Fruit fly (Drosophila melanogaster) whole organism, embryonic: ENCODE measurements around the gene Larp7.
A peak's percentile ranks its signal among the peaks of the same experiment; 100 is the strongest.

ENCODE experiments used
- Atf3 ChIP-seq: fragments of 200-800 bp; sonication (Bioruptor generic); optimal IDR thresholded peaks from 3 replicates; lab custom pipeline; 2016; ENCODE audit warnings: missing biosample characterization, missing genetic modification characterization
- BEAF-32 ChIP-seq: fragments of 200-800 bp; sonication (Bioruptor generic); optimal IDR thresholded peaks from 3 replicates; lab custom pipeline; 2017; ENCODE audit warnings: missing biosample characterization, missing genetic modification characterization, mild to moderate bottlenecking, moderate library complexity, missing genetic modification reagents
- CG10209 ChIP-seq: fragments of 200-800 bp; sonication (Bioruptor generic); optimal IDR thresholded peaks from 3 replicates; lab custom pipeline; 2017; ENCODE audit warnings: missing biosample characterization, mild to moderate bottlenecking, missing genetic modification characterization, missing genetic modification reagents
- CG10654 ChIP-seq: fragments of 200-800 bp; sonication (Bioruptor generic); optimal IDR thresholded peaks from 2 replicates; lab custom pipeline; 2016; ENCODE audit warnings: missing biosample characterization, missing genetic modification characterization
- CG15601 ChIP-seq: fragments of 200-800 bp; sonication (Bioruptor generic); optimal IDR thresholded peaks from 3 replicates; lab custom pipeline; 2019; ENCODE audit warnings: missing biosample characterization, mild to moderate bottlenecking, missing genetic modification characterization, moderate library complexity
- CG17568 ChIP-seq: fragments of 200-800 bp; sonication (Bioruptor generic); optimal IDR thresholded peaks from 2 replicates; lab custom pipeline; 2018; ENCODE audit warnings: missing biosample characterization, mild to moderate bottlenecking, missing genetic modification characterization, moderate library complexity
- CG17612 ChIP-seq: fragments of 200-800 bp; sonication (Bioruptor generic); IDR thresholded peaks from 2 replicates; pipeline ENCODE4 v1.3.6; 2022; ENCODE audit warnings: missing biosample characterization, missing genetic modification characterization
- CG18011 ChIP-seq: fragments of 200-800 bp; sonication (Bioruptor generic); optimal IDR thresholded peaks from 2 replicates; lab custom pipeline; 2017; ENCODE audit warnings: missing biosample characterization, missing genetic modification characterization, mild to moderate bottlenecking, moderate library complexity, missing genotype
- CG1832 ChIP-seq: fragments of 200-800 bp; sonication (Bioruptor generic); optimal IDR thresholded peaks from 2 replicates; lab custom pipeline; 2017; ENCODE audit warnings: missing biosample characterization, mild to moderate bottlenecking, missing genetic modification characterization, inconsistent platforms
- CG34224 ChIP-seq: fragments of 200-800 bp; sonication (Bioruptor generic); IDR thresholded peaks from 3 replicates; pipeline ENCODE4 v1.3.6; 2022; ENCODE audit warnings: missing biosample characterization, missing genetic modification characterization; ENCODE audit not compliant: partially characterized antibody
- CG4424 ChIP-seq: fragments of 200-800 bp; sonication (Bioruptor generic); optimal IDR thresholded peaks from 3 replicates; lab custom pipeline; 2016; ENCODE audit warnings: missing biosample characterization, missing genetic modification characterization
- CG6683 ChIP-seq: fragments of 200-800 bp; sonication (Bioruptor generic); optimal IDR thresholded peaks from 2 replicates; lab custom pipeline; 2017; ENCODE audit warnings: missing biosample characterization, mild to moderate bottlenecking, missing genetic modification characterization, missing genetic modification reagents
- CG6791 ChIP-seq: fragments of 200-800 bp; sonication (Bioruptor generic); IDR thresholded peaks from 3 replicates; pipeline ENCODE4 v1.3.6; 2022; ENCODE audit warnings: missing biosample characterization, missing genetic modification characterization; ENCODE audit not compliant: partially characterized antibody
- CG6813 ChIP-seq: fragments of 200-800 bp; sonication (Bioruptor generic); optimal IDR thresholded peaks from 2 replicates; lab custom pipeline; 2017; ENCODE audit warnings: missing biosample characterization, missing genetic modification characterization, mild to moderate bottlenecking, moderate library complexity, missing genetic modification reagents
- CG8944 ChIP-seq: fragments of 200-800 bp; sonication (Bioruptor generic); optimal IDR thresholded peaks from 3 replicates; lab custom pipeline; 2016; ENCODE audit warnings: missing biosample characterization, missing genetic modification characterization
- CG9876 ChIP-seq: fragments of 200-800 bp; sonication (Bioruptor generic); optimal IDR thresholded peaks from 2 replicates; lab custom pipeline; 2016; ENCODE audit warnings: missing biosample characterization, missing genetic modification characterization
- Camta ChIP-seq: fragments of 200-800 bp; sonication (Bioruptor generic); optimal IDR thresholded peaks from 2 replicates; lab custom pipeline; 2016; ENCODE audit warnings: missing biosample characterization, missing genetic modification characterization
- CoRest ChIP-seq: fragments of 200-800 bp; sonication (Bioruptor generic); optimal IDR thresholded peaks from 3 replicates; lab custom pipeline; 2018; ENCODE audit warnings: missing biosample characterization, mild to moderate bottlenecking, missing genetic modification characterization, moderate library complexity
- Doc3 ChIP-seq: fragments of 200-800 bp; sonication (Bioruptor generic); IDR thresholded peaks from 3 replicates; pipeline ENCODE4 v1.3.6; 2022; ENCODE audit warnings: missing biosample characterization, missing genetic modification characterization; ENCODE audit not compliant: partially characterized antibody
- H15 ChIP-seq: fragments of 200-800 bp; sonication (Bioruptor generic); IDR thresholded peaks from 3 replicates; pipeline ENCODE4 v1.3.6; 2022; ENCODE audit warnings: missing biosample characterization, missing genetic modification characterization
- Lhr ChIP-seq: fragments of 200-800 bp; sonication (Bioruptor generic); optimal IDR thresholded peaks from 3 replicates; lab custom pipeline; 2017; ENCODE audit warnings: mild to moderate bottlenecking, missing biosample characterization, missing genetic modification reagents, missing genetic modification characterization
- Lim3 ChIP-seq: fragments of 200-800 bp; sonication (Bioruptor generic); IDR thresholded peaks from 2 replicates; pipeline ENCODE4 v1.3.6; 2022; ENCODE audit warnings: missing biosample characterization, missing genetic modification characterization
- NC2β ChIP-seq: fragments of 200-800 bp; sonication (Bioruptor generic); optimal IDR thresholded peaks from 2 replicates; lab custom pipeline; 2016; ENCODE audit warnings: missing biosample characterization, missing genetic modification characterization
- Ptx1 ChIP-seq: fragments of 200-800 bp; sonication (Bioruptor generic); IDR thresholded peaks from 2 replicates; pipeline ENCODE4 v1.3.6; 2022; ENCODE audit warnings: missing biosample characterization, missing genetic modification characterization
- Sox102F ChIP-seq: fragments of 200-800 bp; sonication (Bioruptor generic); optimal IDR thresholded peaks from 2 replicates; lab custom pipeline; 2018; ENCODE audit warnings: missing biosample characterization, mild to moderate bottlenecking, missing genetic modification characterization, moderate library complexity
- Usf ChIP-seq: fragments of 200-800 bp; sonication (Bioruptor generic); optimal IDR thresholded peaks from 2 replicates; lab custom pipeline; 2017; ENCODE audit warnings: missing genotype, missing biosample characterization, missing genetic modification characterization
- ac ChIP-seq: fragments of 200-800 bp; sonication (Bioruptor generic); optimal IDR thresholded peaks from 3 replicates; lab custom pipeline; 2017; ENCODE audit warnings: missing biosample characterization, mild to moderate bottlenecking, missing genetic modification characterization
- ash1 ChIP-seq: fragments of 200-800 bp; sonication (Bioruptor generic); optimal IDR thresholded peaks from 2 replicates; lab custom pipeline; 2018; ENCODE audit warnings: missing biosample characterization, mild to moderate bottlenecking, missing genetic modification characterization
- bsh ChIP-seq, 2 experiments: fragments of 200-800 bp; sonication (Bioruptor generic); optimal IDR thresholded peaks; 2 replicates each; lab custom pipeline; 2017 to 2018; ENCODE audit warnings: mild to moderate bottlenecking in 2 of 2, missing biosample characterization in 2 of 2, missing genetic modification characterization in 2 of 2, moderate library complexity in 1 of 2
- croc ChIP-seq: fragments of 200-800 bp; sonication (Bioruptor generic); conservative IDR thresholded peaks from 3 replicates; pipeline ENCODE4 v1.3.6; 2022; ENCODE audit warnings: missing biosample characterization, missing genetic modification characterization
- cwo ChIP-seq: fragments of 200-800 bp; sonication (Bioruptor generic); optimal IDR thresholded peaks from 3 replicates; lab custom pipeline; 2017; ENCODE audit warnings: missing biosample characterization, missing genetic modification characterization, mild to moderate bottlenecking, moderate library complexity, missing genetic modification reagents
- exex ChIP-seq: fragments of 200-800 bp; sonication (Bioruptor generic); optimal IDR thresholded peaks from 4 replicates; lab custom pipeline; 2018; ENCODE audit warnings: missing biosample characterization, mild to moderate bottlenecking, missing genetic modification characterization, moderate library complexity
- grau ChIP-seq: fragments of 200-800 bp; optimal IDR thresholded peaks from 3 replicates; lab custom pipeline; 2019; ENCODE audit warnings: missing biosample characterization, mild to moderate bottlenecking, missing genetic modification characterization, moderate library complexity
- grn ChIP-seq: fragments of 200-800 bp; sonication (Bioruptor generic); optimal IDR thresholded peaks from 3 replicates; lab custom pipeline; 2017; ENCODE audit warnings: missing biosample characterization, missing genetic modification characterization
- gsb ChIP-seq: fragments of 200-800 bp; sonication (Bioruptor generic); IDR thresholded peaks from 2 replicates; pipeline ENCODE4 v1.3.6; 2022; ENCODE audit warnings: missing biosample characterization, missing genetic modification characterization
- gsb-n ChIP-seq: fragments of 200-800 bp; sonication (Bioruptor generic); optimal IDR thresholded peaks from 3 replicates; lab custom pipeline; 2018; ENCODE audit warnings: missing biosample characterization, mild to moderate bottlenecking, missing genetic modification characterization
- ind ChIP-seq: fragments of 200-800 bp; sonication (Bioruptor generic); optimal IDR thresholded peaks from 3 replicates; lab custom pipeline; 2016; ENCODE audit warnings: missing biosample characterization, missing genetic modification characterization
- knrl ChIP-seq: fragments of 200-800 bp; sonication (Bioruptor generic); IDR thresholded peaks from 3 replicates; pipeline ENCODE4 v1.3.6; 2022; ENCODE audit warnings: missing biosample characterization, missing genetic modification characterization; ENCODE audit not compliant: partially characterized antibody
- lbe ChIP-seq: fragments of 200-800 bp; sonication (Bioruptor generic); optimal IDR thresholded peaks from 2 replicates; lab custom pipeline; 2016; ENCODE audit warnings: missing biosample characterization, mild to moderate bottlenecking, missing genetic modification characterization
- psq ChIP-seq: fragments of 200-800 bp; sonication (Bioruptor generic); optimal IDR thresholded peaks from 2 replicates; lab custom pipeline; 2017; ENCODE audit warnings: missing biosample characterization, missing genetic modification characterization
- seq ChIP-seq: fragments of 200-800 bp; sonication (Bioruptor generic); IDR thresholded peaks from 2 replicates; pipeline ENCODE4 v1.3.6; 2022; ENCODE audit warnings: missing biosample characterization, missing genetic modification characterization
- shn ChIP-seq: fragments of 200-800 bp; sonication (Bioruptor generic); optimal IDR thresholded peaks from 3 replicates; lab custom pipeline; 2016; ENCODE audit warnings: missing biosample characterization, missing genetic modification characterization
- so ChIP-seq: fragments of 200-800 bp; sonication (Bioruptor generic); IDR thresholded peaks from 3 replicates; pipeline ENCODE4 v1.3.6; 2022; ENCODE audit warnings: missing biosample characterization, missing genetic modification characterization
- stc ChIP-seq: fragments of 200-800 bp; sonication (Bioruptor generic); IDR thresholded peaks from 2 replicates; pipeline ENCODE4 v1.3.6; 2022; ENCODE audit warnings: missing biosample characterization, missing genetic modification characterization
- toy ChIP-seq: fragments of 200-800 bp; sonication (Bioruptor generic); IDR thresholded peaks from 2 replicates; pipeline ENCODE4 v1.3.6; 2022; ENCODE audit warnings: missing biosample characterization, missing genetic modification characterization
- ttk ChIP-seq: fragments of 200-800 bp; sonication (Bioruptor generic); IDR thresholded peaks from 2 replicates; pipeline ENCODE4 v2.1.2; 2022; ENCODE audit warnings: missing biosample characterization, missing genetic modification characterization
- vfl ChIP-seq: fragments of 200-800 bp; sonication (Bioruptor generic); optimal IDR thresholded peaks from 2 replicates; lab custom pipeline; 2016; ENCODE audit warnings: missing biosample characterization, missing genetic modification characterization

Larp7 gene

DNA sequence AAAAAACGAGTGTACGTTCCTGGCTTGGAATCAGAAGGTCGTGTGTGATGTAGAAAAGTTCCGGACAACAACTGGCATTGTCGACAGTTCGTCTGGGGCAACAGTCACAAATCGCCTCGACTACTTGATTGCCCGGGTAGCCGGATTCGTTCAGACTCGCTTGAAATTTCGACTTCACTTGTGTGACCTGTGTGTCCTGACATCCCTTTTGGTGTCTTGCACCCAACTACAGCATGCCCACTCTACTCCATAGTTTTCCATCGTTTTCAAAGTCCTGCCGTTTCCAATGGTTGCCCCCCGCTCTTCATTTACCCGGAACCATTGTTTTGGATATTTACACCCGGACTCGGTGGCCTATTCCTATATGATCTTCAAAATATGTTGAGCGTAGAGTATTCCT is 24.0 kb downstream of the Larp7 start, which contains the start of gene Erk7:
Gene Erk7 (minus strand): TSS at position 101 of the 400 bp plus-strand sequence.
- TF ChIP-seq H15, result no peak
- TF ChIP-seq toy (GFP tag; lab: Robert Waterston, UW), result no peak
- TF ChIP-seq BEAF-32 (GFP tag; lab: Kevin White, UChicago), result no peak
- no peak for TF ChIP-seq psq (GFP tag; lab: Kevin White, UChicago)

DNA sequence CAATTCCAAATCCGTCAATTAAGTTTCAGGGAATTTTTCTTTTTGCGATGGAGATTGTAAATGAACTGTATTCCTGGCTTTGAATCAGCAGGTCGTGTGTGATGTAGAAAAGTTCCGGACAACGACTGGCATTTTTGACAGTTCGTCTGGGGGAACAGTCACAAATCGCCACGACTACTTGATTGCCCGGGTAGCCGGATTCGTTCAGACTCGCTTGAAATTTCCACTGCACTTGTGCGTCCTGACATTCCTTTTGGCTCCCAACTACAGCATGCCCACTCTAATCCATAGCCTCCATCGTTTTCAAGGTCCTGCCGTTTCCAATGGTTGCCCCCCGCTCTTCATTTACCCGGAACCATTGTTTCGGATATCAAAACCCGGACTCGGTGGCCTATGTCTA is 26.2 kb downstream of the Larp7 start, which contains the start of gene CG17440:
Gene CG17440 (minus strand): TSS at position 101 of the 400 bp plus-strand sequence.
- TF ChIP-seq gsb-n (tag; lab: Kevin White, UChicago), result no peak
- no peak for TF ChIP-seq Camta
- TF ChIP-seq ash1 (GFP tag; lab: Kevin White, UChicago), result no peak
- no peak for TF ChIP-seq ac (GFP tag; lab: Kevin White, UChicago)
- no peak for TF ChIP-seq grau (tag; lab: Kevin White, UChicago)
- TF ChIP-seq CG17568 (GFP tag; lab: Kevin White, UChicago), result no peak
- no peak for TF ChIP-seq CG15601 (tag; lab: Kevin White, UChicago)
- TF ChIP-seq ind, result no peak
- no peak for TF ChIP-seq knrl (GFP tag; lab: Robert Waterston, UW)
- no peak for TF ChIP-seq CG34224
- TF ChIP-seq cwo (GFP tag; lab: Kevin White, UChicago), result no peak
- TF ChIP-seq Lim3 (GFP tag; lab: Robert Waterston, UW), result no peak
- no peak for TF ChIP-seq CG17612 (GFP tag; lab: Robert Waterston, UW)
- no peak for TF ChIP-seq gsb
- TF ChIP-seq NC2β, result no peak

DNA sequence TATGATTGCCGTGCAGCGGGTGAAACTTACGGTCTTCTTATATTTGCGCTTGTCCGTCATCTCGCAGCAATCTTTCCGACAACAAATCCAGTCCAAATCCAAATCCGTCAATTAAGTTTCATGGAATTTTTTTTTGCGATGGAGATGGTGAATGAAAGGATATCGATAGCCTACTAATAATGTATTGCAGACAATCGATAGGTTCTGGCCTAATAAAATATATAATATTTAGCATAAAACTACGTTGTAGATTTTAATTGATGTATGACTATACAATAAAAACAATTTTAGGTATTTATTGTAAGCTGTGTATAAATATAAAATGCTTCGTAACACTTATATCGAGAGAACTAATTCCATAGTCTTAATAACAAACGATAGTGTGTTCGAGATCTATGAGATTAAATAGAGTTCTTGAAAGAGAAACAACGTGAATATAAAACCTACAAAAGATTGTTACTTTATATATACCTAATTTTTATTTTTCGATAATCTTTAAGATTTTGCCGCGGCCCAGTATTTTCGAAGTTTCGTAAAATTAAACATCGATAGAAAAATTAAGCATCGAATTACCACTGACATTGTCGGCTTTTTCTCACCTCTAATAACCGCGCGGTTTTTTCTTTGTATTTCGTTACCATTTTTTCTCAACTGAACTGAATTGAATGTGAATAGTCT is 29.4 kb downstream of the Larp7 start, which contains the start of the genes Cfp1 and Aladin:
Gene Cfp1 (minus strand): TSS at position 131 of the 678 bp plus-strand sequence.
Gene Aladin (plus strand): TSS at position 584 of the 678 bp plus-strand sequence.
- no peak for TF ChIP-seq CG4424 (GFP tag; lab: Kevin White, UChicago)
- no peak for TF ChIP-seq croc (GFP tag; lab: Robert Waterston, UW)
- no peak for TF ChIP-seq shn (GFP tag; lab: Kevin White, UChicago)
- peak; percentile 40; the same call in 1 of the 3 replicates for TF ChIP-seq CG6791 (GFP tag; lab: Robert Waterston, UW)
- TF ChIP-seq CG18011 (GFP tag; lab: Kevin White, UChicago), result no peak
- TF ChIP-seq knrl (GFP tag; lab: Robert Waterston, UW), result peak; percentile 64; the same call in 2 of the 3 replicates
- no peak for TF ChIP-seq CG6813 (GFP tag; lab: Kevin White, UChicago)
- TF ChIP-seq CG1832 (GFP tag; lab: Kevin White, UChicago), result no peak
- TF ChIP-seq Doc3 (GFP tag; lab: Robert Waterston, UW), result 0 out of 3 replicates have a peak, but pooled peaks have one; percentile 24
- TF ChIP-seq bsh (GFP tag; optimal IDR thresholded peaks at IDR 0.05; lab: Kevin White, UChicago), result no peak
- TF ChIP-seq CG10209 (GFP tag; lab: Kevin White, UChicago), result no peak
- TF ChIP-seq stc, result no peak
- TF ChIP-seq Ptx1 (GFP tag; lab: Robert Waterston, UW), result no peak
- TF ChIP-seq CG17568 (GFP tag; lab: Kevin White, UChicago), result no peak
- TF ChIP-seq so (GFP tag; lab: Robert Waterston, UW), result no peak
- TF ChIP-seq exex, result no peak
- no peak for TF ChIP-seq seq (GFP tag; lab: Robert Waterston, UW)
- TF ChIP-seq Usf (GFP tag; lab: Kevin White, UChicago), result no peak
- TF ChIP-seq Lhr (GFP tag; lab: Kevin White, UChicago), result no peak
- TF ChIP-seq vfl (GFP tag; lab: Kevin White, UChicago), result no peak
- TF ChIP-seq grn (GFP tag; lab: Kevin White, UChicago), result no peak
- no peak for TF ChIP-seq CG8944 (GFP tag; lab: Kevin White, UChicago)
- TF ChIP-seq CG6683 (GFP tag; lab: Kevin White, UChicago), result no peak
- no peak for TF ChIP-seq Atf3 (GFP tag; lab: Kevin White, UChicago)
- no peak for TF ChIP-seq ttk (GFP tag; lab: Robert Waterston, UW)
- TF ChIP-seq lbe (GFP tag; lab: Kevin White, UChicago), result no peak
- TF ChIP-seq Sox102F, result no peak
- TF ChIP-seq CG10654, result no peak
- no peak for TF ChIP-seq CoRest (tag; lab: Kevin White, UChicago)
- TF ChIP-seq CG9876 (GFP tag; lab: Kevin White, UChicago), result no peak
